Worm (Caenorhabditis elegans) whole organism, L4/young adult: Measurements from ENCODE around the gene R10E9.4.

Experiments
- W03F9.2 ChIP-seq: fragments of 150-350 bp; optimal IDR thresholded peaks from 2 replicates; lab custom pipeline; 2014; ENCODE audit warnings: missing biosample characterization, missing genetic modification characterization
- dao-5 ChIP-seq: sonication (generic microtip); optimal IDR thresholded peaks from 2 replicates; lab custom pipeline; 2016; ENCODE audit warnings: missing genotype, missing genetic modification characterization, moderate library complexity, missing compliant biosample characterization
- him-1 ChIP-seq: sonication (generic microtip); optimal IDR thresholded peaks from 2 replicates; lab custom pipeline; 2016; ENCODE audit warnings: missing genotype, missing genetic modification reagents, missing genetic modification characterization, missing compliant biosample characterization

Gene R10E9.4

ce11 chrIII:3966143-3966542 lies 6.4 kb downstream of the R10E9.4 start:
- TF ChIP-seq W03F9.2: no peak
- TF ChIP-seq him-1 (tag; lab: Kevin White, UChicago): no peak
- no peak for TF ChIP-seq dao-5 (tag; lab: Kevin White, UChicago)

ce11 chrIII:3964237-3964636 lies 8.3 kb downstream of the R10E9.4 start, which contains the start of gene R10E9.2:
R10E9.2 (minus strand) TSS chrIII:3964337.
- no peak for TF ChIP-seq dao-5 (tag; lab: Kevin White, UChicago)
- TF ChIP-seq W03F9.2: no peak
- no peak for TF ChIP-seq him-1 (tag; lab: Kevin White, UChicago)

- TF ChIP-seq W03F9.2: no peak
- TF ChIP-seq dao-5 (tag; lab: Kevin White, UChicago): no peak
- TF ChIP-seq him-1 (tag; lab: Kevin White, UChicago): no peak
Observed at ce11 chrIII:3959987-3960386, 12.6 kb downstream of the R10E9.4 start, which contains the start of gene R10E9.3. R10E9.3 (plus strand) TSS chrIII:3960221.

ce11 chrIII:3959206-3959605 lies 13.4 kb downstream of the R10E9.4 start:
- no peak for TF ChIP-seq W03F9.2
- no peak for TF ChIP-seq him-1 (tag; lab: Kevin White, UChicago)
- no peak for TF ChIP-seq dao-5 (tag; lab: Kevin White, UChicago)

- TF ChIP-seq W03F9.2: no peak
- TF ChIP-seq him-1 (tag; lab: Kevin White, UChicago): no peak
- TF ChIP-seq dao-5 (tag; lab: Kevin White, UChicago): no peak
Observed at ce11 chrIII:3957850-3958249, 14.7 kb downstream of the R10E9.4 start.

- no peak for TF ChIP-seq him-1 (tag; lab: Kevin White, UChicago)
- no peak for TF ChIP-seq W03F9.2
- no peak for TF ChIP-seq dao-5 (tag; lab: Kevin White, UChicago)
Observed at ce11 chrIII:3957119-3957739, 15.4 kb downstream of the R10E9.4 start.

- TF ChIP-seq dao-5 (tag; lab: Kevin White, UChicago) (no peak), W03F9.2 (no peak), him-1 (tag; lab: Kevin White, UChicago) (no peak)
Observed at ce11 chrIII:3956293-3956692, 16.3 kb downstream of the R10E9.4 start, which contains the start of gene F37A8.5. F37A8.5 (plus strand) TSS chrIII:3956624.

- TF ChIP-seq him-1 (tag; lab: Kevin White, UChicago) (peak; percentile 39), W03F9.2 (no peak)
Observed at ce11 chrIII:3955674-3956073, 16.9 kb downstream of the R10E9.4 start.

ce11 chrIII:3954828-3955227 lies 17.8 kb downstream of the R10E9.4 start:
- TF ChIP-seq him-1 (tag; lab: Kevin White, UChicago) (no peak), dao-5 (tag; lab: Kevin White, UChicago) (no peak), W03F9.2 (no peak)

ce11 chrIII:3954220-3954619 lies 18.4 kb downstream of the R10E9.4 start:
- TF ChIP-seq W03F9.2 (no peak), dao-5 (tag; lab: Kevin White, UChicago) (no peak), him-1 (tag; lab: Kevin White, UChicago) (no peak)

ce11 chrIII:3953235-3953634 lies 19.4 kb downstream of the R10E9.4 start:
- TF ChIP-seq him-1 (tag; lab: Kevin White, UChicago) (peak; percentile 26), W03F9.2 (no peak)

- TF ChIP-seq him-1 (tag; lab: Kevin White, UChicago) (no peak), dao-5 (tag; lab: Kevin White, UChicago) (no peak)
Observed at ce11 chrIII:3952058-3952457, 20.5 kb downstream of the R10E9.4 start.

ce11 chrIII:3935808-3936207 lies 36.8 kb downstream of the R10E9.4 start, which contains the start of gene npl-10:
npl-10 (minus strand) TSS chrIII:3935908.
- TF ChIP-seq him-1 (tag; lab: Kevin White, UChicago) (no peak), dao-5 (tag; lab: Kevin White, UChicago) (no peak), W03F9.2 (no peak)

- no peak for TF ChIP-seq him-1 (tag; lab: Kevin White, UChicago)
- no peak for TF ChIP-seq dao-5 (tag; lab: Kevin White, UChicago)
- TF ChIP-seq W03F9.2: no peak
Observed at ce11 chrIII:3931423-3931822, 41.2 kb downstream of the R10E9.4 start, which contains the start of gene F37A8.2. F37A8.2 (minus strand) TSS chrIII:3931523.

- TF ChIP-seq him-1 (tag; lab: Kevin White, UChicago) (no peak), W03F9.2 (no peak), dao-5 (tag; lab: Kevin White, UChicago) (no peak)
Observed at ce11 chrIII:3928136-3928535, 44.5 kb downstream of the R10E9.4 start, which contains the start of gene F37A8.1. F37A8.1 (plus strand) TSS chrIII:3928436.
